Worm (Caenorhabditis elegans) whole organism, early embryonic: ENCODE data around the gene T28D6.4.

Experiments used
- B0310.2 ChIP-seq: sonication (generic microtip); optimal IDR thresholded peaks from 2 replicates; lab custom pipeline; 2016; ENCODE audit warnings: mild to moderate bottlenecking, missing genetic modification characterization, missing compliant biosample characterization
- aly-1 ChIP-seq: sonication (generic microtip); optimal IDR thresholded peaks from 2 replicates; lab custom pipeline; 2016; ENCODE audit warnings: missing genetic modification characterization, missing compliant biosample characterization
- ama-1 ChIP-seq: fragments of 150-350 bp; optimal IDR thresholded peaks from 2 replicates; lab custom pipeline; 2014
- ceh-13 ChIP-seq: fragments of 200-800 bp; sonication (Bioruptor generic); optimal IDR thresholded peaks from 2 replicates; lab custom pipeline; 2018; ENCODE audit warnings: mild to moderate bottlenecking, missing genetic modification characterization, missing compliant biosample characterization
- hnd-1 ChIP-seq: sonication (generic microtip); optimal IDR thresholded peaks from 2 replicates; lab custom pipeline; 2016; ENCODE audit warnings: missing genetic modification characterization, missing compliant biosample characterization
- scrt-1 ChIP-seq: fragments of 200-800 bp; sonication (Bioruptor generic); IDR thresholded peaks from 2 replicates; pipeline ENCODE4 v1.3.6; 2022; ENCODE audit warnings: missing genetic modification characterization, missing compliant biosample characterization
- sea-1 ChIP-seq: fragments of 200-800 bp; sonication (Bioruptor generic); conservative IDR thresholded peaks from 2 replicates; pipeline ENCODE4 v1.3.6; 2022; ENCODE audit warnings: missing genetic modification characterization, missing compliant biosample characterization
- tbx-11 ChIP-seq: fragments of 200-800 bp; sonication (Bioruptor generic); IDR thresholded peaks from 2 replicates; pipeline ENCODE4 v1.3.6; 2022; ENCODE audit warnings: missing genetic modification characterization, missing compliant biosample characterization
- tbx-37 ChIP-seq: fragments of 200-800 bp; sonication (Bioruptor generic); conservative IDR thresholded peaks from 2 replicates; pipeline ENCODE4 v1.3.6; 2022; ENCODE audit warnings: missing genetic modification reagents, missing genetic modification characterization, missing compliant biosample characterization

ce11 chrIII:11360156-11360555 lies at the start of gene T28D6.4:
- TF ChIP-seq sea-1 (GFP tag; lab: Robert Waterston, UW) (no peak), scrt-1 (GFP tag; lab: Robert Waterston, UW) (no peak), ama-1 (no peak), B0310.2 (tag; lab: Kevin White, UChicago) (no peak), aly-1 (no peak), ceh-13 (GFP tag; lab: Kevin White, UChicago) (no peak), tbx-37 (GFP tag; lab: Robert Waterston, UW) (no peak), tbx-11 (GFP tag; lab: Robert Waterston, UW) (no peak), hnd-1 (no peak)
